Worm (Caenorhabditis elegans) whole organism, L4/young adult: ENCODE data around the gene sri-38.

ENCODE experiments used
- dao-5 ChIP-seq: sonication (generic microtip); optimal IDR thresholded peaks from 2 replicates; lab custom pipeline; 2016; ENCODE audit warnings: missing genotype, missing genetic modification characterization, moderate library complexity, missing compliant biosample characterization
- him-1 ChIP-seq: sonication (generic microtip); optimal IDR thresholded peaks from 2 replicates; lab custom pipeline; 2016; ENCODE audit warnings: missing genotype, missing genetic modification reagents, missing genetic modification characterization, missing compliant biosample characterization

DNA sequence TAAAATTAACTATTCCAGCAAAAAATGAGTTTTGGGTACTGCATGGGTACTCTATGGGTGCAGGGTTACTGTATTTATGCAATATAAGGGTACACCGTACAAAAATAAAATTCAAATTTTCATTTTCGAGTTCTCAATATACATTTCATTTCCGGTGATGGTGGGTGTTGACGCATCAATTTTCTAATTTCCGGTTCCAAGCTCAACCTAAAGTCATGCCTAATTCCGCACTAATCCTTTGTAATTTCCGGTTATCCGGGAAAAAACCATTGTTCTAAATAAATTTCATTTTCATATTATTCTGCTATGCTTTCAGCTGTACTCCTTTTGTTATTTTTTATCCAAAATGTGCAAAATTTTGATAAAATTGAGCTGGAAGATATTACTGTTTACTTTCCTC lies 48.7 kb downstream of the sri-38 start, which contains the start of gene gcy-21:
- TF ChIP-seq dao-5 (tag; lab: Kevin White, UChicago) (no peak), him-1 (tag; lab: Kevin White, UChicago) (no peak)
